Worm (Caenorhabditis elegans) whole organism, L1 larva: ENCODE data around the gene srt-32.

Experiments used
- C16A3.4 ChIP-seq: fragments of 150-350 bp; optimal IDR thresholded peaks from 2 replicates; lab custom pipeline; 2014; ENCODE audit warnings: missing biosample characterization, missing genetic modification characterization
- C34B4.2 ChIP-seq: sonication (generic microtip); optimal IDR thresholded peaks from 2 replicates; lab custom pipeline; 2017; ENCODE audit warnings: mild to moderate bottlenecking, missing genetic modification characterization, missing compliant biosample characterization
- Y116A8C.19 ChIP-seq: sonication (generic microtip); optimal IDR thresholded peaks from 2 replicates; lab custom pipeline; 2016; ENCODE audit warnings: missing compliant biosample characterization, missing genetic modification characterization, borderline replicate concordance
- aly-2 ChIP-seq: fragments of 150-350 bp; optimal IDR thresholded peaks from 2 replicates; lab custom pipeline; 2014; ENCODE audit warnings: missing biosample characterization, missing genetic modification characterization
- ama-1 ChIP-seq: fragments of 150-350 bp; optimal IDR thresholded peaks from 2 replicates; lab custom pipeline; 2014
- ceh-82 ChIP-seq, 3 experiments: fragments of 150-350 bp in 1 of 3; sonication (generic microtip) in 2 of 3; optimal IDR thresholded peaks; 2 replicates each; lab custom pipeline; 2014 to 2017; ENCODE audit warnings: missing biosample characterization in 3 of 3, missing genetic modification characterization in 3 of 3
- ceh-88 ChIP-seq: fragments of 200-800 bp; sonication (Bioruptor generic); IDR thresholded peaks from 2 replicates; pipeline ENCODE4 v1.3.6; 2022; ENCODE audit warnings: missing genetic modification characterization, missing compliant biosample characterization
- dpl-1 ChIP-seq, 3 experiments: fragments of 150-350 bp in 2 of 3; sonication (generic microtip) in 1 of 3; optimal IDR thresholded peaks; 2 replicates each; lab custom pipeline; 2014 to 2017; ENCODE audit warnings: missing biosample characterization in 3 of 3, missing genetic modification characterization in 3 of 3, missing genetic modification reagents in 3 of 3
- dsc-1 ChIP-seq: sonication (generic microtip); optimal IDR thresholded peaks from 2 replicates; lab custom pipeline; 2016; ENCODE audit warnings: mild to moderate bottlenecking, missing genetic modification characterization, missing compliant biosample characterization
- efl-1 ChIP-seq, 4 experiments: fragments of 150-350 bp; optimal IDR thresholded peaks in 3 of 4; peaks in 1 of 4; 1 replicate in 1 of 4; 2 replicates in 3 of 4; lab custom pipeline; 2014; ENCODE audit warnings: missing biosample characterization in 2 of 4, missing genetic modification characterization in 2 of 4, missing genetic modification reagents in 2 of 4
- egl-13 ChIP-seq: sonication (generic microtip); optimal IDR thresholded peaks from 2 replicates; lab custom pipeline; 2016; ENCODE audit warnings: missing genotype, missing genetic modification reagents, missing genetic modification characterization, missing compliant biosample characterization
- ets-5 ChIP-seq: fragments of 200-800 bp; sonication (Bioruptor generic); IDR thresholded peaks from 2 replicates; pipeline ENCODE4 v1.3.6; 2022; ENCODE audit warnings: missing genetic modification characterization, missing compliant biosample characterization
- fkh-10 ChIP-seq: sonication (generic microtip); optimal IDR thresholded peaks from 2 replicates; lab custom pipeline; 2017; ENCODE audit warnings: missing biosample characterization, missing genetic modification reagents, missing genetic modification characterization
- fkh-8 ChIP-seq: sonication (generic microtip); optimal IDR thresholded peaks from 2 replicates; lab custom pipeline; 2016; ENCODE audit warnings: mild to moderate bottlenecking, missing genetic modification characterization, missing compliant biosample characterization
- lin-35 ChIP-seq, 2 experiments: fragments of 150-350 bp; optimal IDR thresholded peaks; 2 replicates each; lab custom pipeline; 2014; ENCODE audit warnings: missing biosample characterization in 2 of 2, missing genetic modification characterization in 2 of 2, missing genetic modification reagents in 2 of 2
- lin-39 ChIP-seq: fragments of 150-350 bp; optimal IDR thresholded peaks from 2 replicates; lab custom pipeline; 2014; ENCODE audit warnings: missing biosample characterization, missing genetic modification reagents, missing genetic modification characterization
- lsy-2 ChIP-seq, 2 experiments: fragments of 150-350 bp; optimal IDR thresholded peaks; 2 replicates each; lab custom pipeline; 2014; ENCODE audit warnings: missing biosample characterization in 2 of 2, missing genetic modification characterization in 2 of 2
- mab-9 ChIP-seq: fragments of 200-800 bp; sonication (Bioruptor generic); IDR thresholded peaks from 2 replicates; pipeline ENCODE4 v1.3.6; 2022; ENCODE audit warnings: missing genetic modification reagents, missing genetic modification characterization, missing compliant biosample characterization
- mdl-1 ChIP-seq, 2 experiments: fragments of 150-350 bp; optimal IDR thresholded peaks; 2 replicates each; lab custom pipeline; 2014 to 2017; ENCODE audit warnings: missing biosample characterization in 2 of 2, missing genetic modification characterization in 2 of 2, inconsistent platforms in 1 of 2
- nhr-20 ChIP-seq: sonication (generic microtip); optimal IDR thresholded peaks from 2 replicates; lab custom pipeline; 2016; ENCODE audit warnings: mild to moderate bottlenecking, missing genetic modification characterization, missing compliant biosample characterization
- nhr-47 ChIP-seq: sonication (generic microtip); optimal IDR thresholded peaks from 2 replicates; lab custom pipeline; 2016; ENCODE audit warnings: mild to moderate bottlenecking, missing genetic modification characterization, moderate library complexity, missing compliant biosample characterization
- nhr-71 ChIP-seq: sonication (generic microtip); optimal IDR thresholded peaks from 2 replicates; lab custom pipeline; 2016; ENCODE audit warnings: mild to moderate bottlenecking, missing genetic modification characterization, moderate library complexity, missing compliant biosample characterization
- nhr-85 ChIP-seq: sonication (generic microtip); peaks from one replicate; lab custom pipeline; 2016; ENCODE audit warnings: missing genetic modification characterization, inconsistent platforms, missing compliant biosample characterization
- nhr-90 ChIP-seq: sonication (generic microtip); optimal IDR thresholded peaks from 2 replicates; lab custom pipeline; 2016; ENCODE audit warnings: mild to moderate bottlenecking, missing genetic modification characterization, missing compliant biosample characterization; ENCODE audit not compliant: poor library complexity
- pax-3 ChIP-seq: fragments of 200-800 bp; sonication (Bioruptor generic); optimal IDR thresholded peaks from 2 replicates; lab custom pipeline; 2018; ENCODE audit warnings: mild to moderate bottlenecking, missing genetic modification characterization, moderate library complexity, missing compliant biosample characterization
- rnt-1 ChIP-seq: sonication (generic microtip); optimal IDR thresholded peaks from 2 replicates; lab custom pipeline; 2016; ENCODE audit warnings: mild to moderate bottlenecking, missing genetic modification characterization, moderate library complexity, missing compliant biosample characterization
- skn-1 ChIP-seq: fragments of 150-350 bp; optimal IDR thresholded peaks from 2 replicates; lab custom pipeline; 2014; ENCODE audit warnings: missing biosample characterization, missing genetic modification characterization
- snu-23 ChIP-seq: sonication (generic microtip); optimal IDR thresholded peaks from 2 replicates; lab custom pipeline; 2016; ENCODE audit warnings: missing genetic modification characterization, missing compliant biosample characterization
- sptf-1 ChIP-seq: fragments of 150-350 bp; optimal IDR thresholded peaks from 2 replicates; lab custom pipeline; 2014; ENCODE audit warnings: missing biosample characterization, missing genetic modification characterization
- swsn-7 ChIP-seq: sonication (generic microtip); optimal IDR thresholded peaks from 2 replicates; lab custom pipeline; 2016; ENCODE audit warnings: missing genetic modification characterization, missing compliant biosample characterization
- tbx-2 ChIP-seq: sonication (generic microtip); optimal IDR thresholded peaks from 2 replicates; lab custom pipeline; 2016; ENCODE audit warnings: missing genetic modification characterization, missing compliant biosample characterization
- unc-130 ChIP-seq: fragments of 150-350 bp; optimal IDR thresholded peaks from 2 replicates; lab custom pipeline; 2017; ENCODE audit warnings: missing biosample characterization, missing genetic modification characterization, inconsistent platforms
- xbp-1 ChIP-seq: sonication (generic microtip); optimal IDR thresholded peaks from 2 replicates; lab custom pipeline; 2016; ENCODE audit warnings: missing genetic modification characterization, missing compliant biosample characterization
- ztf-4 ChIP-seq: fragments of 150-350 bp; optimal IDR thresholded peaks from 2 replicates; lab custom pipeline; 2014; ENCODE audit warnings: missing biosample characterization, missing genetic modification characterization

Gene srt-32

ce11 chrV:14521000-14521399, 38.4 kb upstream of the srt-32 start, which contains the start of gene C53A5.17:
TSS of gene C53A5.17 (minus strand) at chrV:14521100.
- TF ChIP-seq sptf-1 (tag; lab: Kevin White, UChicago) (no peak), ceh-88 (no peak), pax-3 (tag; lab: Kevin White, UChicago) (no peak), aly-2 (tag; lab: Kevin White, UChicago) (no peak), egl-13 (no peak)

ce11 chrV:14522514-14522913, 36.9 kb upstream of the srt-32 start, which contains the start of gene C53A5.16:
TSS of gene C53A5.16 (minus strand) at chrV:14522614.
- TF ChIP-seq ama-1 (lab: Kevin White, UChicago) (peak; percentile 37), ztf-4 (tag; lab: Kevin White, UChicago) (no peak)

DNA sequence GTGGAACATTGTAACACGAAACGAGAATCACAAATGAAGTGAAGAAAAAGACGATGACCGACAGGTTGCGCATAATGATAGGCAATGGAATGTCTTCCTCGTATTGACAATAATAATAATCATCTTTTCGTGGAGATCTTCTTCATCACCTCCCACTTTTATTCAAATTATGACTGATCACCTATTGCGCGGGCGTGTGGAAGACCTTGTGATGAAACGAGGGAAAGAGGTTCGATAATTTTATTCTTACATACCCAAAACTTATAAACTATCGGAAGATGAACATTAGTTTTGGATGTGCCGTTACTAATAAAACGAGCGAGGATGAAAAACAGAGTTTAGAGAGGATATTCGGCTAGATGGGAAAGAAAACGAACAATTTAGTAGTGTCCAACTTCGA, 36.3 kb upstream of the srt-32 start, which contains the start of gene C53A5.2:
TSS of gene C53A5.2 (minus strand) at position 101 of the 400 bp plus-strand sequence.
- TF ChIP-seq efl-1 (optimal IDR thresholded peaks at IDR 0.05; lab: Kevin White, UChicago) (no peak), efl-1 (GFP tag; optimal IDR thresholded peaks at IDR 0.05 in 1 of 2; lab: Kevin White, UChicago) (peak in 1 of 2 experiments; percentile 88), lin-39 (no peak)

DNA sequence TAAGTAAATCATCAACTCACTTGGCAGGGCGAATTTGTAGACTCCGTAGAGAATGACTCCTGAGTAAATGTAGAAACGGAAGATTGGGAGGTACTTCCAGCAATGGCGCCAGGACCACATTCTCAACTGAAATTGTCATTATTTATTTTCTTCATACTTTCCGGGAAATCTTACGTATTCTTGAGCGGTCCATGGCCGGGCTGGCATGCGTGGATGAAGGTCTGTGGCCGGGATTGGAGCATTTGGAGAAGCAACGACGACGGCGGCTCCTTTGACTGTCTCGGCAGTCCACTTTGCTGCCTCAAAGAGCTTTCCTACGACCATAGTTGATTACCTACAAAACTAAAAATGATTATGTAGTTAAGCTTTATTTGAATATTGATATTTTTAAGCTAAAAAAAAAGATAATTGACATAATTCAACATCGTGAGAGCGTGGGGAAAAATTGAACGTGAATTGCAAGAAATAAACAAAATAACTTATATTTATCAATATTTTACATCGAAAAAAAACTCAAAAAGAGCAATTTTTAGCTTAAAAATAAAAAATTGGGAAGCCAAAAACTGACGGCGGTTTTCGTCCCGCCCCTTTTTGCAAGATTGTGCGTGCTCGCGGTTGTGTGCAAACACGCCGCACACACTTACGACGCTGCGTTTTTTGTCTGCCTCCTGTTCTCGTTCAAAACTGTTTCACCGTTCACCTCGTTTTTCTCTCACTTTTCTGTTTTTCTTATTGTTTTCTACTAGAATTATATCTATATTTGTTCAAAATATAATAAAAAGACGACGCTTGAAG, 35.4 kb upstream of the srt-32 start, which contains the start of gene ril-1:
TSS of gene ril-1 (minus strand) at position 342 of the 795 bp plus-strand sequence.
- TF ChIP-seq lsy-2 (tag; optimal IDR thresholded peaks at IDR 0.05; lab: Kevin White, UChicago) (peak; percentile 27 to 58), rnt-1 (tag; lab: Kevin White, UChicago) (peak; percentile 35), dsc-1 (peak; percentile 10), swsn-7 (peak; percentile 21), lin-35 (GFP tag; optimal IDR thresholded peaks at IDR 0.05; lab: Kevin White, UChicago) (peak; percentile 23 to 57), mdl-1 (tag; optimal IDR thresholded peaks at IDR 0.05; lab: Kevin White, UChicago) (peak in 1 of 2 experiments; percentile 8), xbp-1 (tag; lab: Kevin White, UChicago) (peak; percentile 15), nhr-47 (tag; lab: Kevin White, UChicago) (peak; percentile 38), fkh-10 (GFP tag; lab: Kevin White, UChicago) (no peak), nhr-85 (tag; lab: Kevin White, UChicago) (peak; percentile 67), nhr-90 (tag; lab: Kevin White, UChicago) (peak; percentile 44), C16A3.4 (tag; lab: Kevin White, UChicago) (peak; percentile 53), dpl-1 (GFP tag; optimal IDR thresholded peaks at IDR 0.05; lab: Kevin White, UChicago) (peak in 2 of 3 experiments; percentile 30 to 31), nhr-71 (peak; percentile 55), snu-23 (peak; percentile 50), pax-3 (tag; lab: Kevin White, UChicago) (no peak), ets-5 (GFP tag; lab: Robert Waterston, UW) (no peak), tbx-2 (tag; lab: Kevin White, UChicago) (peak; percentile 5), mab-9 (no peak), skn-1 (peak; percentile 40), unc-130 (tag; lab: Kevin White, UChicago) (peak; percentile 14), C34B4.2 (tag; lab: Kevin White, UChicago) (no peak), fkh-8 (tag; lab: Kevin White, UChicago) (peak; percentile 34), ceh-82 (tag; optimal IDR thresholded peaks at IDR 0.05; lab: Kevin White, UChicago) (peak; percentile 2 to 40 (median 32)), Y116A8C.19 (tag; lab: Kevin White, UChicago) (no peak), efl-1 (optimal IDR thresholded peaks at IDR 0.05; lab: Kevin White, UChicago) (peak; percentile 38 to 41), efl-1 (GFP tag; optimal IDR thresholded peaks at IDR 0.05 in 1 of 2; lab: Kevin White, UChicago) (peak; percentile 6 to 85), nhr-20 (tag; lab: Kevin White, UChicago) (peak; percentile 25)
